Fruit fly (Drosophila melanogaster): ENCODE measurements around the gene CG12316.

CG12316 gene

dm6 chr3L:15158330-15159114 lies 21.8 kb upstream of the CG12316 start, which contains the start of the genes Msh6 and Prp31 (continued):
- TF ChIP-seq lola (GFP tag; optimal IDR thresholded peaks at IDR 0.05) (peak in 1 of 3 experiments; percentile 83), Sox100B (GFP tag; optimal IDR thresholded peaks at IDR 0.05) (peak; percentile 69), CG18599 (GFP tag; optimal IDR thresholded peaks at IDR 0.05) (peak; percentile 55), hth (optimal IDR thresholded peaks at IDR 0.05) (no peak), en (GFP tag; optimal IDR thresholded peaks at IDR 0.05) (no peak), CG14710 (tag; optimal IDR thresholded peaks at IDR 0.05) (peak; percentile 84), CG15514 (GFP tag; optimal IDR thresholded peaks at IDR 0.05) (peak; percentile 14), vfl (GFP tag; optimal IDR thresholded peaks at IDR 0.05) (no peak), CG18011 (GFP tag; optimal IDR thresholded peaks at IDR 0.05) (no peak), Hsf (GFP tag; optimal IDR thresholded peaks at IDR 0.05) (peak; percentile 86), sqz (GFP tag; optimal IDR thresholded peaks at IDR 0.05) (no peak), Six4 (GFP tag; optimal IDR thresholded peaks at IDR 0.05) (peak; percentile 68), cg (GFP tag; optimal IDR thresholded peaks at IDR 0.05) (no peak), Asciz (GFP tag; optimal IDR thresholded peaks at IDR 0.05) (no peak), nom (GFP tag; optimal IDR thresholded peaks at IDR 0.05) (no peak), Bgb (GFP tag; IDR thresholded peaks at IDR 0.05; ENCODE audit: partially characterized antibody) (no peak), CHES-1-like (GFP tag; optimal IDR thresholded peaks at IDR 0.05) (peak; percentile 26), CG3847 (GFP tag; IDR thresholded peaks at IDR 0.05) (peak; percentile 37; the same call in 1 of the 2 replicates), psq (GFP tag; optimal IDR thresholded peaks at IDR 0.05) (peak; percentile 46), H2.0 (GFP tag; IDR thresholded peaks at IDR 0.05) (0 out of 2 replicates have a peak, but pooled peaks have one; percentile 32), CG16863 (GFP tag; optimal IDR thresholded peaks at IDR 0.05) (peak; percentile 56), CG17612 (GFP tag; IDR thresholded peaks at IDR 0.05) (no peak), unpg (GFP tag; optimal IDR thresholded peaks at IDR 0.05) (peak; percentile 42), wor (GFP tag; IDR thresholded peaks at IDR 0.05) (no peak; the same call in 1 of the 2 replicates), ken (GFP tag; IDR thresholded peaks at IDR 0.05) (peak; percentile 39; the same call in 1 of the 3 replicates), eve (GFP tag; optimal IDR thresholded peaks at IDR 0.05) (no peak), CG11247 (GFP tag; IDR thresholded peaks at IDR 0.05) (no peak), mld (GFP tag; IDR thresholded peaks at IDR 0.05; ENCODE audit: partially characterized antibody) (no peak), kah (GFP tag; optimal IDR thresholded peaks at IDR 0.05) (peak; percentile 7), CG6254 (GFP tag; optimal IDR thresholded peaks at IDR 0.05) (peak; percentile 3), HHEX (GFP tag; optimal IDR thresholded peaks at IDR 0.05) (peak; percentile 22), CG14860 (GFP tag; IDR thresholded peaks at IDR 0.05; ENCODE audit: partially characterized antibody) (no peak), CG11696 (GFP tag; IDR thresholded peaks at IDR 0.05) (no peak), toy (GFP tag; IDR thresholded peaks at IDR 0.05) (no peak), Tbp (GFP tag; optimal IDR thresholded peaks at IDR 0.05) (no peak), CG17802 (tag; optimal IDR thresholded peaks at IDR 0.05) (peak; percentile 58), sens (GFP tag) (peak; percentile 93), Antp (GFP tag; optimal IDR thresholded peaks at IDR 0.05) (peak; percentile 29), chif (GFP tag; optimal IDR thresholded peaks at IDR 0.05) (peak; percentile 5 to 75), Sry-β (GFP tag; optimal IDR thresholded peaks at IDR 0.05) (peak; percentile 13), CG3065 (GFP tag; optimal IDR thresholded peaks at IDR 0.05) (no peak), mirr (GFP tag; optimal IDR thresholded peaks at IDR 0.05) (no peak), Aef1 (GFP tag; IDR thresholded peaks at IDR 0.05) (peak; percentile 72; the same call in 2 of the 3 replicates), CG10321 (GFP tag; IDR thresholded peaks at IDR 0.05) (no peak), HmgD (GFP tag; optimal IDR thresholded peaks at IDR 0.05) (peak; percentile 17), hb (GFP tag; IDR thresholded peaks at IDR 0.05; ENCODE audit: partially characterized antibody) (no peak), CG17328 (GFP tag; IDR thresholded peaks at IDR 0.05) (peak; percentile 56), CG15073 (GFP tag; optimal IDR thresholded peaks at IDR 0.05) (no peak), CG8765 (GFP tag; IDR thresholded peaks at IDR 0.05) (no peak)
